Worm (Caenorhabditis elegans) whole organism, young adult: ENCODE results near the gene emre-1.

ENCODE experiments used
- B0019.2 ChIP-seq: fragments of 200-800 bp; sonication (Bioruptor generic); conservative IDR thresholded peaks from 2 replicates; pipeline ENCODE4 v1.3.6; 2022; ENCODE audit warnings: missing genetic modification reagents, missing genetic modification characterization, missing compliant biosample characterization
- C17E4.6 ChIP-seq: fragments of 200-800 bp; sonication (Bioruptor generic); IDR thresholded peaks from 2 replicates; pipeline ENCODE4 v1.3.6; 2022; ENCODE audit warnings: missing genetic modification reagents, missing genetic modification characterization, missing compliant biosample characterization
- F37B4.10 ChIP-seq: fragments of 200-800 bp; sonication (Bioruptor generic); IDR thresholded peaks from 2 replicates; pipeline ENCODE4 v1.3.6; 2022; ENCODE audit warnings: missing genetic modification characterization, missing compliant biosample characterization
- Y53F4B.3 ChIP-seq: fragments of 200-800 bp; sonication (Bioruptor generic); IDR thresholded peaks from 2 replicates; pipeline ENCODE4 v1.3.6; 2022; ENCODE audit warnings: missing genetic modification reagents, missing genetic modification characterization, missing compliant biosample characterization
- Y53G8AR.9 ChIP-seq: fragments of 200-800 bp; sonication (Bioruptor generic); conservative IDR thresholded peaks from 2 replicates; pipeline ENCODE4 v1.3.6; 2022; ENCODE audit warnings: missing genetic modification reagents, missing genetic modification characterization, missing compliant biosample characterization
- Y56A3A.18 ChIP-seq: fragments of 200-800 bp; sonication (Bioruptor generic); IDR thresholded peaks from 2 replicates; pipeline ENCODE4 v1.3.6; 2022; ENCODE audit warnings: missing genetic modification reagents, missing genetic modification characterization, missing compliant biosample characterization
- aptf-3 ChIP-seq: fragments of 200-800 bp; sonication (Bioruptor generic); IDR thresholded peaks from 2 replicates; pipeline ENCODE4 v1.3.6; 2022; ENCODE audit warnings: missing genetic modification characterization, missing compliant biosample characterization
- attf-3 ChIP-seq: fragments of 200-800 bp; sonication (Bioruptor generic); conservative IDR thresholded peaks from 2 replicates; pipeline ENCODE4 v1.3.6; 2022; ENCODE audit warnings: missing genetic modification reagents, missing genetic modification characterization, missing compliant biosample characterization
- bed-2 ChIP-seq: fragments of 200-800 bp; sonication (Bioruptor generic); IDR thresholded peaks from 2 replicates; pipeline ENCODE4 v1.3.6; 2022; ENCODE audit warnings: missing genetic modification reagents, missing genetic modification characterization, missing compliant biosample characterization
- cebp-1 ChIP-seq, 2 experiments: fragments of 200-800 bp in 1 of 2; sonication (Bioruptor generic) in 1 of 2; sonication (generic microtip) in 1 of 2; IDR thresholded peaks in 1 of 2; optimal IDR thresholded peaks in 1 of 2; 2 replicates each; pipeline versions ENCODE4 v1.3.6 to Lab custom; 2017 to 2022; ENCODE audit warnings: missing compliant biosample characterization in 2 of 2, missing genetic modification characterization in 2 of 2, mild to moderate bottlenecking in 1 of 2, missing genetic modification reagents in 1 of 2, moderate library complexity in 1 of 2
- ceh-100 ChIP-seq: fragments of 200-800 bp; sonication (Bioruptor generic); IDR thresholded peaks from 2 replicates; pipeline ENCODE4 v1.3.6; 2022; ENCODE audit warnings: missing genetic modification reagents, missing genetic modification characterization, missing compliant biosample characterization
- egl-18 ChIP-seq: fragments of 200-800 bp; sonication (Bioruptor generic); IDR thresholded peaks from 2 replicates; pipeline ENCODE4 v1.3.6; 2022; ENCODE audit warnings: missing genetic modification reagents, missing genetic modification characterization, missing compliant biosample characterization
- egl-44 ChIP-seq: fragments of 200-800 bp; sonication (Bioruptor generic); IDR thresholded peaks from 2 replicates; pipeline ENCODE4 v1.3.6; 2022; ENCODE audit warnings: missing genetic modification reagents, missing genetic modification characterization, missing compliant biosample characterization
- ekl-4 ChIP-seq: fragments of 200-800 bp; sonication (Bioruptor generic); IDR thresholded peaks from 2 replicates; pipeline ENCODE4 v1.3.6; 2022; ENCODE audit warnings: missing genetic modification reagents, missing genetic modification characterization, missing compliant biosample characterization
- fkh-3 ChIP-seq: sonication (generic microtip); optimal IDR thresholded peaks from 2 replicates; lab custom pipeline; 2016; ENCODE audit warnings: mild to moderate bottlenecking, missing genetic modification characterization, missing compliant biosample characterization
- him-1 ChIP-seq: sonication (generic microtip); optimal IDR thresholded peaks from 2 replicates; lab custom pipeline; 2016; ENCODE audit warnings: missing genotype, missing genetic modification reagents, missing genetic modification characterization, missing compliant biosample characterization
- hmg-1.2 ChIP-seq: fragments of 200-800 bp; sonication (Bioruptor generic); IDR thresholded peaks from 2 replicates; pipeline ENCODE4 v1.3.6; 2022; ENCODE audit warnings: missing genetic modification reagents, missing genetic modification characterization, missing compliant biosample characterization
- let-526 ChIP-seq: fragments of 200-800 bp; sonication (Bioruptor generic); IDR thresholded peaks from 2 replicates; pipeline ENCODE4 v1.3.6; 2022; ENCODE audit warnings: missing genetic modification reagents, missing genetic modification characterization, missing compliant biosample characterization
- let-607 ChIP-seq, 2 experiments: fragments of 200-800 bp in 1 of 2; sonication (Bioruptor generic) in 1 of 2; sonication (generic microtip) in 1 of 2; optimal IDR thresholded peaks; 2 replicates each; lab custom pipeline; 2016 to 2018; ENCODE audit warnings: mild to moderate bottlenecking in 2 of 2, missing compliant biosample characterization in 2 of 2, missing genetic modification characterization in 2 of 2, moderate library complexity in 2 of 2, missing genotype in 1 of 2
- lin-40 ChIP-seq: sonication (generic microtip); optimal IDR thresholded peaks from 2 replicates; lab custom pipeline; 2016; ENCODE audit warnings: missing genetic modification characterization, mild to moderate bottlenecking, missing compliant biosample characterization, missing genotype, missing genetic modification reagents
- madf-10 ChIP-seq: sonication (generic microtip); optimal IDR thresholded peaks from 2 replicates; lab custom pipeline; 2016; ENCODE audit warnings: mild to moderate bottlenecking, missing genetic modification characterization, missing compliant biosample characterization
- mes-4 ChIP-seq: sonication (generic microtip); optimal IDR thresholded peaks from 2 replicates; lab custom pipeline; 2016; ENCODE audit warnings: missing genotype, missing genetic modification characterization, missing compliant biosample characterization
- nfya-2 ChIP-seq: fragments of 200-800 bp; sonication (Bioruptor generic); IDR thresholded peaks from 2 replicates; pipeline ENCODE4 v1.3.6; 2022; ENCODE audit warnings: missing genetic modification reagents, missing genetic modification characterization, missing compliant biosample characterization
- nhr-120 ChIP-seq: fragments of 200-800 bp; sonication (Bioruptor generic); IDR thresholded peaks from 2 replicates; pipeline ENCODE4 v1.3.6; 2022; ENCODE audit warnings: missing genetic modification characterization, missing compliant biosample characterization
- snpc-1.1 ChIP-seq: sonication (generic microtip); optimal IDR thresholded peaks from 2 replicates; lab custom pipeline; 2017; ENCODE audit warnings: missing genetic modification characterization, mild to moderate bottlenecking, missing compliant biosample characterization, antibody characterized with exemption, moderate library complexity, missing genotype, missing genetic modification reagents; ENCODE audit not compliant: insufficient read depth
- snpc-4 ChIP-seq, 5 experiments: fragments of 150-350 bp in 1 of 5; sonication (generic microtip) in 4 of 5; optimal IDR thresholded peaks; 2 replicates each; lab custom pipeline; 2014 to 2018; ENCODE audit warnings: missing genetic modification characterization in 5 of 5, missing biosample characterization in 3 of 5, antibody characterized with exemption in 2 of 5, mild to moderate bottlenecking in 2 of 5, missing compliant biosample characterization in 2 of 5, missing genotype in 2 of 5, moderate library complexity in 2 of 5, missing genetic modification reagents in 1 of 5
- somi-1 ChIP-seq: fragments of 200-800 bp; sonication (Bioruptor generic); optimal IDR thresholded peaks from 2 replicates; lab custom pipeline; 2018; ENCODE audit warnings: mild to moderate bottlenecking, missing genetic modification characterization, missing compliant biosample characterization
- unc-130 ChIP-seq: sonication (generic microtip); optimal IDR thresholded peaks from 2 replicates; lab custom pipeline; 2016; ENCODE audit warnings: missing genetic modification reagents, missing genetic modification characterization, missing compliant biosample characterization
- ztf-22 ChIP-seq: fragments of 200-800 bp; sonication (Bioruptor generic); optimal IDR thresholded peaks from 2 replicates; lab custom pipeline; 2018; ENCODE audit warnings: mild to moderate bottlenecking, missing genetic modification characterization, moderate library complexity, missing compliant biosample characterization
- ztf-25 ChIP-seq: fragments of 200-800 bp; sonication (Bioruptor generic); IDR thresholded peaks from 2 replicates; pipeline ENCODE4 v1.3.6; 2022; ENCODE audit warnings: missing genetic modification reagents, missing genetic modification characterization, missing compliant biosample characterization

emre-1 gene

DNA sequence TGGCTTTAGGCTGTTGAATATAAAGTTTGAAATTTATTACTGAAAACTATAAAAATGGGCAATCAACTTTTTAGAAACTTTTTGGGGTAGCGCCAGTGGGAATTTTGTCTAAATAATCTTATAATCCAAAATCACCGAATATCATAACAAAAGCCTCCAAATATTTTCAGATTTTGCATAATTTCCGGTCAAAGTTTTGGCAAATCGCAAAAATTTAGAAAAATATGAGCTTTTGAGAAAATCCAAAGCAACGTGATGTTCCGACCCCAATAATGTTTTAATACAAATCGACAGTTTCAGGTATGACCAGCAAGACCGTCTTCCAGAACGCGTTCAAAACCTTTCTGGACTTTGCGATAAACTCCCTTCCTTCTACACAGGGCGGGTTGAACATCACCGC is at the start of gene emre-1:
emre-1 (plus strand) TSS at position 301 of the 400 bp plus-strand sequence.
- TF ChIP-seq C17E4.6 (GFP tag; lab: Robert Waterston, UW) = no peak
- no peak for TF ChIP-seq Y56A3A.18 (GFP tag; lab: Robert Waterston, UW)
- no peak for TF ChIP-seq Y53G8AR.9 (GFP tag; lab: Robert Waterston, UW)
- no peak for TF ChIP-seq Y53F4B.3
- TF ChIP-seq cebp-1 (GFP tag; IDR thresholded peaks at IDR 0.05; lab: Robert Waterston, UW) = no peak
- TF ChIP-seq cebp-1 (tag; optimal IDR thresholded peaks at IDR 0.05; lab: Kevin White, UChicago) = no peak
- no peak for TF ChIP-seq egl-18 (GFP tag; lab: Robert Waterston, UW)
- no peak for TF ChIP-seq aptf-3
- TF ChIP-seq bed-2 (GFP tag; lab: Robert Waterston, UW) = no peak
- no peak for TF ChIP-seq egl-44
- no peak for TF ChIP-seq attf-3 (GFP tag; lab: Robert Waterston, UW)

- TF ChIP-seq snpc-1.1 (tag; lab: Kevin White, UChicago) (peak; percentile 58), somi-1 (GFP tag; lab: Kevin White, UChicago) (no peak), unc-130 (GFP tag; lab: Kevin White, UChicago) (no peak), ztf-22 (GFP tag; lab: Kevin White, UChicago) (no peak), nfya-2 (GFP tag; lab: Robert Waterston, UW) (no peak), Y53F4B.3 (no peak), lin-40 (tag; lab: Kevin White, UChicago) (no peak), B0019.2 (no peak), mes-4 (no peak), snpc-4 (GFP tag; optimal IDR thresholded peaks at IDR 0.05; lab: Kevin White, UChicago) (peak; percentile 12), snpc-4 (tag; optimal IDR thresholded peaks at IDR 0.05; lab: Kevin White, UChicago) (peak in 2 of 4 experiments; percentile 77 to 88), ekl-4 (GFP tag; lab: Robert Waterston, UW) (no peak), nhr-120 (GFP tag; lab: Robert Waterston, UW) (no peak), let-607 (tag; optimal IDR thresholded peaks at IDR 0.05; lab: Kevin White, UChicago) (no peak)
Measured at ce11 chrX:14931443-14931842, 48.0 kb upstream of the emre-1 start.

DNA sequence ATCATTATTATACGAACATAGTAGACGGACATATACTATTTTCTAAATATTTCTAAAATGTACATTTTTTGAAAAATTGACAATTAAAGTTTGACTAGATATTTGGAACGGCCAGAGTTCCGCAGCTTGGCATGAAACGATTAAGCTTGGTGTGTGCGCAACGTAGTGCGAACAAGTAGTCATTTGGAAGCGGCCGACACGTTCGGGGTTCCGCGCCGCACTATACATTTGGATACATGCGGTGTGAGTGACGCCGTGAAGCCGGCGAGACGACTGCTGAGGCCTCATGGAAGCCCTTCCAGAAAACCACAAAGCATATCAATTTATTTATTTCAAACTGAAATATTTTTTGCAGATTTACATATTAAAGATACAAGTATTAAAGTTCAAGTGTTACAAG is 41.3 kb upstream of the emre-1 start:
- TF ChIP-seq F37B4.10 (no peak), fkh-3 (tag; lab: Kevin White, UChicago) (peak; percentile 2), ztf-25 (GFP tag; lab: Robert Waterston, UW) (no peak), aptf-3 (no peak), snpc-1.1 (tag; lab: Kevin White, UChicago) (peak; percentile 56), hmg-1.2 (GFP tag; lab: Robert Waterston, UW) (peak; percentile 57; the same call in 1 of the 2 replicates), Y56A3A.18 (GFP tag; lab: Robert Waterston, UW) (no peak), snpc-4 (GFP tag; optimal IDR thresholded peaks at IDR 0.05; lab: Kevin White, UChicago) (peak; percentile 44), snpc-4 (tag; optimal IDR thresholded peaks at IDR 0.05; lab: Kevin White, UChicago) (peak; percentile 62 to 94 (median 84)), ceh-100 (GFP tag; lab: Robert Waterston, UW) (no peak), let-607 (tag; optimal IDR thresholded peaks at IDR 0.05; lab: Kevin White, UChicago) (peak in 1 of 2 experiments; percentile 5), lin-40 (tag; lab: Kevin White, UChicago) (no peak), let-526 (no peak), madf-10 (no peak)
- TF ChIP-seq, all 124 proteins: peak for 5

DNA sequence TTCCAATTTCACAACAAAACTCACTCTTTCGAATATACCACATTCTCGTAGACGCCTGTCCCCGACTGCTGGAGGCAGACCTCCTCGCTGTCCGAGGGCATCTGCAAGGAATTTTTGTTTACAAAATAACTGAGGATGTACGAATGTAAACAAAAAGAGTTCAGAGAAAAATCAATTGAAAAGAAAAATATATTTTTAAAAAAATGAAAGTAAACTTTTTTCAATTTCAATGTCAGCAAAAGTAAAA is 33.3 kb upstream of the emre-1 start, which contains the start of gene mrp-5:
mrp-5 (minus strand) TSS at position 101 of the 247 bp plus-strand sequence.
- TF ChIP-seq him-1 = no peak
- TF ChIP-seq, all 124 proteins: peak for 0
